Fruit fly (Drosophila melanogaster): Measurements from ENCODE around the gene PGAP1.
A peak's percentile ranks its signal among the peaks of the same experiment; 100 is the strongest.

PGAP1 gene

dm6 chrX:5637543-5637942 lies 51.7 kb downstream of the PGAP1 start:
- TF ChIP-seq pad (GFP tag; optimal IDR thresholded peaks at IDR 0.05) (peak; percentile 92), ovo (GFP tag; optimal IDR thresholded peaks at IDR 0.05) (no peak)

dm6 chrX:5636529-5637099 lies 52.7 kb downstream of the PGAP1 start:
- TF ChIP-seq CG11617 (GFP tag; optimal IDR thresholded peaks at IDR 0.05) (no peak), pad (GFP tag; optimal IDR thresholded peaks at IDR 0.05) (peak; percentile 94), cic (GFP tag; optimal IDR thresholded peaks at IDR 0.05) (no peak)
